Worm (Caenorhabditis elegans): ENCODE results near the gene T04C12.1.

ce11 chrV:11071453-11071852 lies 12.4 kb upstream of the T04C12.1 start:
- no peak for TF ChIP-seq him-1 (tag; optimal IDR thresholded peaks at IDR 0.05)
- TF ChIP-seq dao-5 (tag; optimal IDR thresholded peaks at IDR 0.05), result no peak
